Fruit fly (Drosophila melanogaster) whole organism, embryonic: ENCODE results near the gene Pp1-87B.

Source experiments
- Abd-B ChIP-seq: fragments of 200-800 bp; sonication (Bioruptor generic); optimal IDR thresholded peaks from 2 replicates; lab custom pipeline; 2018; ENCODE audit warnings: missing biosample characterization, mild to moderate bottlenecking, missing genetic modification characterization, moderate library complexity
- Adf1 ChIP-seq: fragments of 200-800 bp; sonication (Bioruptor generic); IDR thresholded peaks from 2 replicates; pipeline ENCODE4 v1.3.6; 2022; ENCODE audit warnings: missing biosample characterization, missing genetic modification characterization
- CG10959 ChIP-seq: fragments of 200-800 bp; sonication (Bioruptor generic); IDR thresholded peaks from 2 replicates; pipeline ENCODE4 v1.3.6; 2022; ENCODE audit warnings: missing biosample characterization, missing genetic modification characterization
- CG10979 ChIP-seq: fragments of 200-800 bp; sonication (Bioruptor generic); optimal IDR thresholded peaks from 2 replicates; lab custom pipeline; 2018; ENCODE audit warnings: missing biosample characterization, mild to moderate bottlenecking, missing genetic modification characterization, moderate library complexity
- CG11504 ChIP-seq: fragments of 200-800 bp; sonication (Bioruptor generic); optimal IDR thresholded peaks from 3 replicates; lab custom pipeline; 2019; ENCODE audit warnings: missing biosample characterization, mild to moderate bottlenecking, missing genetic modification characterization, moderate library complexity
- CG1233 ChIP-seq: fragments of 200-800 bp; sonication (Bioruptor generic); optimal IDR thresholded peaks from 4 replicates; lab custom pipeline; 2018; ENCODE audit warnings: missing biosample characterization, mild to moderate bottlenecking, missing genetic modification characterization
- CG12391 ChIP-seq: fragments of 200-800 bp; sonication (Bioruptor generic); optimal IDR thresholded peaks from 3 replicates; lab custom pipeline; 2018; ENCODE audit warnings: missing biosample characterization, mild to moderate bottlenecking, missing genetic modification characterization, moderate library complexity
- CG12659 ChIP-seq: fragments of 200-800 bp; sonication (Bioruptor generic); optimal IDR thresholded peaks from 3 replicates; lab custom pipeline; 2017; ENCODE audit warnings: mild to moderate bottlenecking, missing biosample characterization, missing genetic modification reagents, missing genetic modification characterization
- CG13287 ChIP-seq: fragments of 200-800 bp; sonication (Bioruptor generic); IDR thresholded peaks from 2 replicates; pipeline ENCODE4 v1.3.6; 2022; ENCODE audit warnings: missing biosample characterization, missing genetic modification characterization; ENCODE audit not compliant: partially characterized antibody
- CG13424 ChIP-seq: fragments of 200-800 bp; sonication (Bioruptor generic); optimal IDR thresholded peaks from 2 replicates; lab custom pipeline; 2019; ENCODE audit warnings: missing biosample characterization, mild to moderate bottlenecking, missing genetic modification characterization, moderate library complexity
- CG13894 ChIP-seq: fragments of 200-800 bp; sonication (Bioruptor generic); optimal IDR thresholded peaks from 3 replicates; lab custom pipeline; 2018; ENCODE audit warnings: missing biosample characterization, mild to moderate bottlenecking, missing genetic modification characterization, moderate library complexity
- CG17328 ChIP-seq: fragments of 200-800 bp; sonication (Bioruptor generic); IDR thresholded peaks from 2 replicates; pipeline ENCODE4 v1.3.6; 2022; ENCODE audit warnings: missing biosample characterization, missing genetic modification characterization
- CG2199 ChIP-seq: fragments of 200-800 bp; sonication (Bioruptor generic); IDR thresholded peaks from 3 replicates; pipeline ENCODE4 v1.3.6; 2022; ENCODE audit warnings: missing biosample characterization, missing genetic modification characterization
- CG4328 ChIP-seq: fragments of 200-800 bp; sonication (Bioruptor generic); optimal IDR thresholded peaks from 3 replicates; lab custom pipeline; 2017; ENCODE audit warnings: missing biosample characterization, missing genetic modification reagents, missing genetic modification characterization
- CG4854 ChIP-seq: fragments of 200-800 bp; sonication (Bioruptor generic); optimal IDR thresholded peaks from 2 replicates; lab custom pipeline; 2016; ENCODE audit warnings: missing biosample characterization, missing genetic modification characterization, inconsistent platforms
- CG6689 ChIP-seq: fragments of 200-800 bp; sonication (Bioruptor generic); IDR thresholded peaks from 2 replicates; pipeline ENCODE4 v1.3.6; 2022; ENCODE audit warnings: missing biosample characterization, missing genetic modification characterization
- CG6791 ChIP-seq: fragments of 200-800 bp; sonication (Bioruptor generic); IDR thresholded peaks from 3 replicates; pipeline ENCODE4 v1.3.6; 2022; ENCODE audit warnings: missing biosample characterization, missing genetic modification characterization; ENCODE audit not compliant: partially characterized antibody
- CG8290 ChIP-seq, 3 experiments: fragments of 200-800 bp; sonication (Bioruptor generic); optimal IDR thresholded peaks; 2 replicates each; lab custom pipeline; 2016 to 2019; ENCODE audit warnings: missing biosample characterization in 3 of 3, missing genetic modification characterization in 3 of 3, mild to moderate bottlenecking in 2 of 3, moderate library complexity in 1 of 3
- CG8388 ChIP-seq: fragments of 200-800 bp; sonication (Bioruptor generic); optimal IDR thresholded peaks from 2 replicates; lab custom pipeline; 2019; ENCODE audit warnings: missing biosample characterization, mild to moderate bottlenecking, missing genetic modification characterization, moderate library complexity
- CG9437 ChIP-seq: fragments of 200-800 bp; sonication (Bioruptor generic); optimal IDR thresholded peaks from 2 replicates; lab custom pipeline; 2018; ENCODE audit warnings: missing biosample characterization, mild to moderate bottlenecking, missing genetic modification characterization
- CG9932 ChIP-seq: fragments of 200-800 bp; sonication (Bioruptor generic); IDR thresholded peaks from 2 replicates; pipeline ENCODE4 v1.3.6; 2022; ENCODE audit warnings: missing biosample characterization, missing genetic modification characterization
- Chrac-16 ChIP-seq: fragments of 200-800 bp; sonication (Bioruptor generic); optimal IDR thresholded peaks from 3 replicates; lab custom pipeline; 2016; ENCODE audit warnings: missing biosample characterization, missing genetic modification characterization
- CoRest ChIP-seq: fragments of 200-800 bp; sonication (Bioruptor generic); optimal IDR thresholded peaks from 3 replicates; lab custom pipeline; 2018; ENCODE audit warnings: missing biosample characterization, mild to moderate bottlenecking, missing genetic modification characterization, moderate library complexity
- Deaf1 ChIP-seq: fragments of 200-800 bp; optimal IDR thresholded peaks from 3 replicates; lab custom pipeline; 2019; ENCODE audit warnings: missing biosample characterization, mild to moderate bottlenecking, missing genetic modification characterization, moderate library complexity
- Hr39 ChIP-seq: fragments of >200 bp; optimal IDR thresholded peaks from 2 replicates; lab custom pipeline; 2017
- Hr78 ChIP-seq, 2 experiments: fragments of 200-800 bp in 1 of 2; fragments of >200 bp in 1 of 2; sonication (Bioruptor generic) in 1 of 2; optimal IDR thresholded peaks; 2 replicates each; lab custom pipeline; 2017 to 2019; ENCODE audit warnings: missing biosample characterization in 2 of 2, missing genetic modification characterization in 2 of 2, mild to moderate bottlenecking in 1 of 2, moderate library complexity in 1 of 2
- Kr ChIP-seq: fragments of 200-800 bp; sonication (Bioruptor generic); optimal IDR thresholded peaks from 2 replicates; lab custom pipeline; 2017; ENCODE audit warnings: missing biosample characterization, mild to moderate bottlenecking, missing genetic modification characterization
- Lpt ChIP-seq: fragments of >200 bp; optimal IDR thresholded peaks from 2 replicates; lab custom pipeline; 2018; ENCODE audit warnings: missing biosample characterization, missing genetic modification characterization
- NC2β ChIP-seq: fragments of 200-800 bp; sonication (Bioruptor generic); optimal IDR thresholded peaks from 2 replicates; lab custom pipeline; 2016; ENCODE audit warnings: missing biosample characterization, missing genetic modification characterization
- NfI ChIP-seq: fragments of 200-800 bp; sonication (Bioruptor generic); optimal IDR thresholded peaks from 3 replicates; lab custom pipeline; 2018; ENCODE audit warnings: missing biosample characterization, mild to moderate bottlenecking, missing genetic modification characterization, moderate library complexity
- Sry-δ ChIP-seq: fragments of 200-800 bp; sonication (Bioruptor generic); optimal IDR thresholded peaks from 2 replicates; lab custom pipeline; 2016; ENCODE audit warnings: missing biosample characterization, missing genetic modification characterization
- Stat92E ChIP-seq, 3 experiments: fragments of >200 bp in 2 of 3; fragments of 200-800 bp in 1 of 3; sonication (Bioruptor generic) in 1 of 3; optimal IDR thresholded peaks; 2 replicates each; lab custom pipeline; 2017 to 2019; ENCODE audit warnings: missing biosample characterization in 3 of 3, missing genetic modification characterization in 3 of 3, mild to moderate bottlenecking in 1 of 3, moderate library complexity in 1 of 3
- Taf1 ChIP-seq: fragments of 200-800 bp; sonication (Bioruptor generic); IDR thresholded peaks from 2 replicates; pipeline ENCODE4 v1.3.6; 2022; ENCODE audit warnings: missing biosample characterization, missing genetic modification characterization
- Usf ChIP-seq: fragments of 200-800 bp; sonication (Bioruptor generic); optimal IDR thresholded peaks from 2 replicates; lab custom pipeline; 2017; ENCODE audit warnings: missing genotype, missing biosample characterization, missing genetic modification characterization
- bbx ChIP-seq: fragments of 200-800 bp; sonication (Bioruptor generic); IDR thresholded peaks from 2 replicates; pipeline ENCODE4 v1.3.6; 2022; ENCODE audit warnings: missing biosample characterization, missing genetic modification characterization; ENCODE audit not compliant: partially characterized antibody
- cas ChIP-seq: fragments of 200-800 bp; sonication (Bioruptor generic); IDR thresholded peaks from 2 replicates; pipeline ENCODE4 v1.3.6; 2022; ENCODE audit warnings: missing biosample characterization, missing genetic modification characterization
- chif ChIP-seq, 2 experiments: fragments of 200-800 bp; sonication (Bioruptor generic); optimal IDR thresholded peaks; 3 replicates each; lab custom pipeline; 2016; ENCODE audit warnings: missing biosample characterization in 2 of 2, missing genetic modification characterization in 2 of 2
- fd96Cb ChIP-seq: fragments of 200-800 bp; sonication (Bioruptor generic); optimal IDR thresholded peaks from 2 replicates; lab custom pipeline; 2018; ENCODE audit warnings: missing biosample characterization, mild to moderate bottlenecking, missing genetic modification characterization, moderate library complexity
- fru ChIP-seq: fragments of >200 bp; optimal IDR thresholded peaks from 2 replicates; lab custom pipeline; 2017
- gce ChIP-seq: fragments of 200-800 bp; sonication (Bioruptor generic); IDR thresholded peaks from 3 replicates; pipeline ENCODE4 v1.3.6; 2022; ENCODE audit warnings: missing biosample characterization, missing genetic modification characterization
- ham ChIP-seq: fragments of 200-800 bp; sonication (Bioruptor generic); IDR thresholded peaks from 2 replicates; pipeline ENCODE4 v1.3.6; 2022; ENCODE audit warnings: missing biosample characterization, missing genetic modification characterization
- lilli ChIP-seq: fragments of 200-800 bp; sonication (Bioruptor generic); optimal IDR thresholded peaks from 3 replicates; lab custom pipeline; 2016; ENCODE audit warnings: missing biosample characterization, missing genetic modification characterization
- nmo ChIP-seq: fragments of 200-800 bp; sonication (Bioruptor generic); optimal IDR thresholded peaks from 2 replicates; lab custom pipeline; 2018; ENCODE audit warnings: missing biosample characterization, mild to moderate bottlenecking, missing genetic modification characterization, moderate library complexity
- pho ChIP-seq: fragments of 200-800 bp; sonication (Bioruptor generic); optimal IDR thresholded peaks from 2 replicates; lab custom pipeline; 2016; ENCODE audit warnings: missing biosample characterization, missing genetic modification characterization
- ro ChIP-seq: fragments of 200-800 bp; sonication (Bioruptor generic); IDR thresholded peaks from 2 replicates; pipeline ENCODE4 v1.3.6; 2022; ENCODE audit warnings: missing biosample characterization, missing genetic modification characterization
- run ChIP-seq: fragments of 200-800 bp; sonication (Bioruptor generic); optimal IDR thresholded peaks from 3 replicates; lab custom pipeline; 2018; ENCODE audit warnings: missing biosample characterization, mild to moderate bottlenecking, missing genetic modification characterization
- salm ChIP-seq: fragments of 200-800 bp; sonication (Bioruptor generic); optimal IDR thresholded peaks from 2 replicates; lab custom pipeline; 2018; ENCODE audit warnings: missing biosample characterization, mild to moderate bottlenecking, missing genetic modification characterization
- tio ChIP-seq: fragments of 200-800 bp; sonication (Bioruptor generic); optimal IDR thresholded peaks from 2 replicates; lab custom pipeline; 2017; ENCODE audit warnings: missing biosample characterization, missing genetic modification characterization, inconsistent platforms
- vvl ChIP-seq: fragments of 200-800 bp; sonication (Bioruptor generic); IDR thresholded peaks from 2 replicates; pipeline ENCODE4 v1.3.6; 2022; ENCODE audit warnings: missing biosample characterization, missing genetic modification characterization
- zf30C ChIP-seq: fragments of 200-800 bp; sonication (Bioruptor generic); optimal IDR thresholded peaks from 3 replicates; lab custom pipeline; 2018; ENCODE audit warnings: missing biosample characterization, mild to moderate bottlenecking, missing genetic modification characterization

Pp1-87B gene

dm6 chr3R:12448889-12449314 is 23.2 kb upstream of the Pp1-87B start, which contains the start of gene CG18549 (continued):
- TF ChIP-seq Taf1 (peak; percentile 98), CG8290 (GFP tag; optimal IDR thresholded peaks at IDR 0.05; lab: Kevin White, UChicago) (peak; percentile 99), CG8290 (tag; optimal IDR thresholded peaks at IDR 0.05; lab: Kevin White, UChicago) (peak; percentile 95 to 99), Hr78 (GFP tag; optimal IDR thresholded peaks at IDR 0.05; lab: Kevin White, UChicago) (peak in 1 of 2 experiments; percentile 99), NC2β (GFP tag; lab: Kevin White, UChicago) (peak; percentile 99), chif (GFP tag; optimal IDR thresholded peaks at IDR 0.05; lab: Kevin White, UChicago) (peak; percentile 99 to 100), CG6791 (GFP tag; lab: Robert Waterston, UW) (peak; percentile 81), ham (GFP tag; lab: Robert Waterston, UW) (peak; percentile 98), CG17328 (peak; percentile 100), bbx (GFP tag; lab: Robert Waterston, UW) (peak; percentile 76), CG8388 (GFP tag; lab: Kevin White, UChicago) (peak; percentile 100), CG11504 (tag; lab: Kevin White, UChicago) (peak; percentile 99), cas (GFP tag; lab: Robert Waterston, UW) (peak; percentile 99), CG12391 (peak; percentile 100), vvl (peak; percentile 100), CG6689 (GFP tag; lab: Robert Waterston, UW) (peak; percentile 100), NfI (GFP tag; lab: Kevin White, UChicago) (peak; percentile 100), CG13424 (tag; lab: Kevin White, UChicago) (peak; percentile 100), ro (peak; percentile 99), CG1233 (GFP tag; lab: Kevin White, UChicago) (peak; percentile 100), Usf (GFP tag; lab: Kevin White, UChicago) (peak; percentile 98), gce (peak; percentile 100), Stat92E (GFP tag; optimal IDR thresholded peaks at IDR 0.05; lab: Kevin White, UChicago) (peak in 1 of 3 experiments; percentile 100), zf30C (GFP tag; lab: Kevin White, UChicago) (peak; percentile 65), fd96Cb (tag; lab: Kevin White, UChicago) (peak; percentile 100), CG13894 (peak; percentile 99), nmo (GFP tag; lab: Kevin White, UChicago) (peak; percentile 100), Chrac-16 (GFP tag; lab: Kevin White, UChicago) (peak; percentile 100), CG4328 (GFP tag; lab: Kevin White, UChicago) (peak; percentile 99), CG13287 (GFP tag; lab: Robert Waterston, UW) (peak; percentile 88), CG10979 (peak; percentile 100), Sry-δ (GFP tag; lab: Kevin White, UChicago) (peak; percentile 87), CG2199 (peak; percentile 100), Kr (peak; percentile 73), Deaf1 (tag; lab: Kevin White, UChicago) (peak; percentile 93), CoRest (tag; lab: Kevin White, UChicago) (peak; percentile 100), CG10959 (GFP tag; lab: Robert Waterston, UW) (peak; percentile 100), run (tag; lab: Kevin White, UChicago) (peak; percentile 100), CG12659 (GFP tag; lab: Kevin White, UChicago) (peak; percentile 100), pho (GFP tag; lab: Kevin White, UChicago) (peak; percentile 99), salm (tag; lab: Kevin White, UChicago) (peak; percentile 100), Abd-B (GFP tag; lab: Kevin White, UChicago) (peak; percentile 100), fru (no peak), CG9932 (GFP tag; lab: Robert Waterston, UW) (peak; percentile 99), CG4854 (GFP tag; lab: Kevin White, UChicago) (peak; percentile 99), CG9437 (GFP tag; lab: Kevin White, UChicago) (peak; percentile 97), Adf1 (GFP tag; lab: Robert Waterston, UW) (peak; percentile 93), Lpt (GFP tag; lab: Kevin White, UChicago) (no peak), tio (GFP tag; lab: Kevin White, UChicago) (peak; percentile 99), Hr39 (lab: Kevin White, UChicago) (no peak), lilli (peak; percentile 100)
